Worm (Caenorhabditis elegans): ENCODE measurements around the gene Y77E11A.7.

DNA sequence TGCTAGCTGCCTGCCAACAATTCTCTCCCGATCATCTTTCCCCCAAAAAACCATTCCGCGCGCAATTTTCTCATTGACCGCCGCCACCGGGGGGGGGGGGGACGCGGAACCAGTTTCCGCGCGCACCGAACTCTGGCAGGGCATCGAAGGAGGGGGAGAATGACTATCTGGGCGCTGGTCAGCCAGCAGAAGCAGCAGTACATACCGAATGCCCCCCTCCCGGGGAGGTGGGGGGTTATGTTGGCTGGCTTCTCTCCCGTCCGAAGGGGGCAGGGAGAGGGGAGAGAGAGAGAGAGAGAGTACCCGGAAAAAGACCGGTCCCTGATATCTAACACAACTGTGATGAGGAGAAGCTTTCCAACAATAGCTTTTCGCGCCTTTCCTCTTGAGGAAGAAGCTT lies 42.0 kb downstream of the Y77E11A.7 start:
- TF ChIP-seq ceh-82 (tag; optimal IDR thresholded peaks at IDR 0.05) (no peak), F13H6.1 (tag; optimal IDR thresholded peaks at IDR 0.05) (no peak), ceh-16 (tag; optimal IDR thresholded peaks at IDR 0.05) (no peak), lin-13 (GFP tag; optimal IDR thresholded peaks at IDR 0.05) (no peak), unc-62 (GFP tag; optimal IDR thresholded peaks at IDR 0.05) (no peak)
